Worm (Caenorhabditis elegans) whole organism, young adult: Measurements from ENCODE around the gene Y59E1A.4.

ENCODE experiments used
- madf-3 ChIP-seq: fragments of 200-800 bp; sonication (Bioruptor generic); IDR thresholded peaks from 2 replicates; pipeline ENCODE4 v1.3.6; 2022; ENCODE audit warnings: missing genetic modification reagents, missing genetic modification characterization, missing compliant biosample characterization
- nfya-1 ChIP-seq: sonication (generic microtip); optimal IDR thresholded peaks from 2 replicates; lab custom pipeline; 2017; ENCODE audit warnings: antibody characterized with exemption, missing compliant biosample characterization, missing genetic modification characterization, borderline replicate concordance; ENCODE audit not compliant: insufficient read depth

ce11 chrX:1935438-1935837 is 4.3 kb downstream of the Y59E1A.4 start:
- TF ChIP-seq nfya-1: no peak
- TF ChIP-seq madf-3 (GFP tag; lab: Robert Waterston, UW): no peak
